Fruit fly (Drosophila melanogaster): ENCODE measurements around the gene hmw.

hmw gene

DNA sequence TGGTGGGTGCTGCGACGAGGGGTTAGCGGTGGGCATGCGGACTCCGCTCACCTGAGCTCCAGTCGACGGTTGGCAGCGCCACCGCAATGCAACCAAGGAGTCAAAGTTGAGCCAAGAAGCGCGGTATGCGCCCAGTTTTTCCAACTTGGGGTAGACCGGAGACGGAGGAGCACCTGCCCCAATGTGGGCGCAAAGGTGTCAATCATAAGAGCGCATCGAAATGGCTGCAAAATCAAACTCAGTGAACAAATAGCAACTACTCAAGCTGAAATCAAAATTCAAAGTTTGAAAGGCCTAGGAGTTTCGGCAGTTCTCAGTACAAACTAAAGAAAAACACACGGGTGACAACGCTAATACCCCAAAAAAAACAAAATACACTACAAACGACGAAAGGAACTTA lies at the start of gene hmw:
hmw (plus strand) TSS at position 301 of the 400 bp plus-strand sequence.
- no peak for TF ChIP-seq noc (tag; optimal IDR thresholded peaks at IDR 0.05)

DNA sequence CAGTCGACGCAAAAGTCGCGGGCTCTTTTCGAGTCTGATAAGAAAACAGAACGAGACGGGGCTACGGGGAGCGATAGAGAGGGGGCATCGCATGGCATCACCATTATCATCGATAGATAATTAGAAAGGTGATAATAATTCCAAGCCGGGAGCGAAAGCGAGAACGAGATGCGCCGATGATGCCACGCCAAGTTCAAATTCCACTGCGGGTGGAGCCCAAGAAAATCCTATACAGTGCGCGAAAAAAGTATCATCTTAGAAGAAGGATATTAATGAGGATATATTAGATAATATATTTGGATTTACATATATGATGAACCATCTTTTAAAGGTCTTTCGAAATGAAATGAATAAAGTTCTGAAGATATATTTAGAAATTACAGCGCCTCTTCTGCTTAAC lies 49.0 kb upstream of the hmw start:
- TF ChIP-seq noc (tag; optimal IDR thresholded peaks at IDR 0.05): peak; percentile 30

DNA sequence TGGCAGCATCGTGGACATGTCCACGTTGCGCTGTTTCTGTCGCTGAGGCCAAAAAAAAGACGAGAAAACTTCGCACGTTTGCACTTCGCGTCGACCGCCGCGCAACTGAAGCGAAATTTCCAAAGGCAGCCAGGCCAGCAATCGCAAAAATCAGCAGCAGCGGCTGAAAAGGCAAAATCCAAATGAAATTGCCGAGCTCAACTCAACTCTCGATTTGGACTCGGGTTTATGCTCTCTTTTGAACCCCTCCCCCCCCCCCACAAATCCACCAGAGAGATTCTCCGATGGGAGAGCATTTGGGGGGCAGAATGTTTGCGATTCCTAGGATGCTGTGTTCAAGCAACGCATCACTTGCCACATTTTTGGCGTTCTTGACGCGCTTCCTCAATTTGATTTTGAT lies 47.5 kb upstream of the hmw start, which contains the start of gene PKD:
PKD (minus strand) TSS at position 88 of the 400 bp plus-strand sequence.
- no peak for TF ChIP-seq noc (tag; optimal IDR thresholded peaks at IDR 0.05)

DNA sequence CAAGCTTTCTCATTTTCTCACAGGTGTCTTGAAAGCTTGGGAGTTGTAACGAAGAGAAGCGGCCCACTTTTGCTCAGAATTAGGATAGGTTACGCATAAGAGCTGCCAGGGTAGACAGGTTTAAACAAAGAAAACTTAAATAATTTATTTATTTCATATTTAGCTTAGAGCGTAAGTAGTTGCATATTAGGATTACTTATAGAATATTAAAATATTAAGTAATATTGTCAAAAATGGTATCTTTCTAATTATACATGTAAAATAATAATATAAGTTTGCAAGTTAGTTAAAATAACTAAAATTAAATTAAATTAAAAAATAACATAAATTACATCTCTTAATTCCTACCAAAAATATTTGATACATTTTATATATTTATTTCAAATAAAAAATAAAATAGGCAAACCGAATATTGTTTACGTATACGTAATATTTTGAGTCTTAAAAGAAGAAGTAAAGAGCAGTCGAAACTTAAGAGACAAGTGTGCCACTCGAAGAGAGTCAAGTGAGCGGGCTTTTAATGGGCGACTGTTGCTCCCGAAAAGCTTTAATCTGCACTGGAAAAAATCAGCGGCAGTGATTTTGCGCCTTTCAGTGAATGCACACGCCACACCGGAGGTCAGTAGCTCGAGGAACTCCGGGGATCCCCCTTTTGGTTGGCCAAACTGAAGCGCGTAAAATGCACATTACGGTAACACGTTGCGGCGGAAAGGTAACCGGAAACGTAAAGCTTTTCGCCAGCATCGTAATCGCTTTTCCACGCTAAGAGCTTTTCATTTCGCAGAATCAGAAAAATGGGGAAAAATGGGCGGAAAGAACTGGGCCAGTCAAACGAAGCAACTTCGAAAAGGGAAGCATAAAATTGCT lies 46.7 kb upstream of the hmw start:
- TF ChIP-seq noc (tag; optimal IDR thresholded peaks at IDR 0.05): no peak

DNA sequence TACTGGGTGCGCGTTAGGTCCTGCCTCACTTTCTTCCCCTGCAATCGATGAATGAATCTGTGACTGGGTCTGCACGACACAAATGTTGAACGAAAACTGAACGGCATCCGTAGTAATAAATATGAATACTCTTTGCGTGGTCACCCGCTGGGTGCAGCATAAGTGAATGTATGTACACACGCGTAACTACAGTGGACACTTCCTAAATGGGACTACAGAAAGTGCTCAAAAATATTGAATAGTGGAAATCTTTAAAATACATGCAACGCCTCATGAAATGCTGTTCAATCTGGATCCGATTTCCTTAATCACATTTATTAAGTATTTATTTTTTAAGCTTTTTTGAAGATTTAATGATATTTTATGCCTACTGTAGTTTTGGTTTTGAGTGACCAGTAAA lies 33.0 kb upstream of the hmw start, which contains the start of gene naz:
naz (minus strand) TSS at position 101 of the 400 bp plus-strand sequence.
- TF ChIP-seq noc (tag; optimal IDR thresholded peaks at IDR 0.05): no peak

DNA sequence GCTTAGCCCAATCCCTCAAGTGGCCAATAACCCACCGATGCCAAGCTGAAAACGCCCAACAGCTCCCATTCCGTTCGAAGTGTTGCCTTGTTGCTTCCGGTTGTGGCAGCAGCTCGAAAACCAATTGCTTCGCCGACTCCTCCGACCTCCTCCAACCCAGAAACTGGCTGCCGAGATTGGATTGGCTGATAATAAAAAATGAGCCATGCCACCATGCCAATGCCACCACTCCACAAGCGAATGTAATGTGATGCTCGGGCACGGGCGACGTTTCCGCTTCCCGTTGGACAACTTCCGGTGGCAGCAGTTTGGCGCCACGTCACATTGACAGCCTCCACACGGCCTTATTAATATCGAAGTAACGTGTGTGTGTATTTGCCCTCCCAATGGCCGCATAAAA lies 23.3 kb upstream of the hmw start:
- no peak for TF ChIP-seq noc (tag; optimal IDR thresholded peaks at IDR 0.05)

DNA sequence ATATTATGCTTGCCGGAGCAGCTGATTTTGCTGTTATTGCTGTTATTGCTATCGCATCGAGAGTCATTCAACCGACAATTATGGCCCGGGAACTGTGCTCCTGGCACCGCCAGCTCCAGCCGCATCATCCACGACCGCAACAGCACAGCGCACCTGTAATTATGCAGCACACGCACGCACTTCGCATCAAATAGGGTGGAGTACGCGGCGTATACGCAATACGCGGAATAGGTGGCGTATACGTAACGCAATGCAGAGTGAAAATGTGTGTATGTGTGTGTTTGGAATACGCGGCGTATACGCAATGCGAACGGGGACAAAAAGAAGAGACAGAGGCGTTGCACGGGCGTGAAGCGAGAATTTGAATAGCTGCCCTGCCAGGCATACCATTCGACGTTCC lies 6.0 kb upstream of the hmw start:
- no peak for TF ChIP-seq noc (tag; optimal IDR thresholded peaks at IDR 0.05)

DNA sequence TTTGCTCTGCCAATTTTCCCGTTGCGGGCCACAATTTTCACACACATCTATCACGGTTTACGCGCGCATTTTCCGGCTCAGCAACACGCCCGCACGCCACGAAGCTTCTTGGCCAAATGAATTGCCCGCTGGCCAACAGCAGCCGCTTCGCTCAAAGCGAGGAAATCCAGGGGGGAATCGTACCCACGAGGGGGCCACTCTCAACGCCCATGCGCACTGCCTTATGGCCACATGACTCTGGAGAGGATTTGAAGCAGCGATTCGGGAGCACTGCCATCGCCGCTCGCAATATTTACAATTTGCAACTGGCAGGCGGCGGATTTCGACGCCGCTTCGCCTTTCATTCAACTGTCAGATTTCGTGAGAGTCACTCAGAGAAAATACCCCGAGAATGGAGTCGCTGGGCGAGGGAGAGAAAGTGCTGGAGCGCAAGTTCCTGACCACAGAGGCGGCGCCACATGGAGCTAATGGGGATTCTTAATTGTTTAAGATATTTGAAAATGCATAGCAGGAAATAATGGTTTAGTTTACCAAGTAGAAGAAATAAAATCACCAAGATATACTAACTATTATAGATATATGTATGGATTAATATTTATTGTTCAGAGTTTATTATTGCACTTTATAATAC lies 1.0 kb upstream of the hmw start, which contains the start of gene CG15803:
CG15803 (minus strand) TSS at position 99 of the 631 bp plus-strand sequence.
- TF ChIP-seq noc (tag; optimal IDR thresholded peaks at IDR 0.05): no peak

DNA sequence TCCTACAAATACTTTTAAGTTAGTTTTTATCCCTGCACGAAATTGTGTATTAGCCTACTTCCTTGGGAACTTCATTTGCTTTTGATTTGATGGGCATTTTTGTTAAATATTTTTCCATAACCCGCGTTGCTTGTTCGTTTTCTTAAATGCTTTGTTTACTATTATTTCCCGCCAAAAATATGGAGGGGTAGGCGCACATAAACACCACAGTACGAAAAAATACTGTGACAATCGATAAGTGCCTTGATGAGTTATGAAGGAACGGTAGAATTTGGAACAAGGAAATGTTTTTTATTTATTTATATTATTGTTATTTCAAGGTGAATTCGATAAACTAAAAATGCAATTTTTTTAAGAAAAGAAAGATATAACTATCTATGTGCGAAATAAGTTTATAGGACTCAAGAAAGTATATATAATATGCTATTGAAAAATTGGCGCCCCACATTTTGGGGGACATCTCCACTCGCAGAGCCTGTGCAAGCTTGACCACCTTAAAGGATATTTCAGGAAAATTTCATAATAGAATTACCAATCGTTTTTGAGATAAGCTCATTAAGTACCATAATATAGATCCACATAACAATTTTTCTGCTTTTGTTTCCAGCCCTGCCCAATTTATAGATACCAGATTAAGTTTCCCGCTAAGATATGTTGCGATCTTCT lies 4.3 kb downstream of the hmw start, which contains the start of the genes WRNexo and Nup43:
WRNexo (minus strand) TSS at position 185 of the 666 bp plus-strand sequence.
Nup43 (plus strand) TSS at position 661 of the 666 bp plus-strand sequence.
- no peak for TF ChIP-seq noc (tag; optimal IDR thresholded peaks at IDR 0.05)

DNA sequence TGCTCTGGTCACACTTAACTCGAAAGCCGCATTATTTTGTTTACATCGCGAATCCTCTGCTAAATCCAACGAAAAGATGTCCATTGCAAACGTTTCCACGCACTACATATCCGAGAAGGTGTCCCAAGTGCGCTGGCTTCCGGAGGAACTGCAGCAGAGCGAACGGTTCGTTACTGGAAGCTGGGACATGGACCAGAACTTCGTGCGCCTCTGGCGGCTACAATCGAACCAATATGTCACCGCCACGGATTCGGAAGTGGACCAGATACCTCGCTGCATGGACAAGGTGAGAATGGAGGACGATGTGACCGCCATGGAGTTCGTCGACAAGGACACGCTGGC lies 4.8 kb downstream of the hmw start:
- TF ChIP-seq noc (tag; optimal IDR thresholded peaks at IDR 0.05): no peak

DNA sequence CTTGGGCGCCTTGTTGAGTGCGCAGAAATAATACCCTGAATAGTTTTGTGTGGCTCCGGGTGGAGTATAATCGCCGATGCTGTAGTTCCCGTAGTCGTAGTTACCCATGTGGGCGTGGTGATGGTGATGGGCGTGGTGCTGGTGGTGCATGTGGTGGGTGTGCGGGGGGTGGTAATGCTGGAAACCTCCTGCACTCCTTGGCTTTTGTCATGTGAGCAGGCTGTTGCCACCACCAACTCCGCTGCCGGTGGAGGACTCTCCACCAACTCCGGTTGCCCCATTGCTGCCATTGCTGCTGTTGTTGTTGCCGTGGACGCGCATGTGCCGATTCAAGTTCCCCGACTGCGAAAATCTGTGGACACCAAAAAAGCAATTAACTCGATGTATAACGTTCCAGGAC lies 6.8 kb downstream of the hmw start:
- TF ChIP-seq noc (tag; optimal IDR thresholded peaks at IDR 0.05): no peak

DNA sequence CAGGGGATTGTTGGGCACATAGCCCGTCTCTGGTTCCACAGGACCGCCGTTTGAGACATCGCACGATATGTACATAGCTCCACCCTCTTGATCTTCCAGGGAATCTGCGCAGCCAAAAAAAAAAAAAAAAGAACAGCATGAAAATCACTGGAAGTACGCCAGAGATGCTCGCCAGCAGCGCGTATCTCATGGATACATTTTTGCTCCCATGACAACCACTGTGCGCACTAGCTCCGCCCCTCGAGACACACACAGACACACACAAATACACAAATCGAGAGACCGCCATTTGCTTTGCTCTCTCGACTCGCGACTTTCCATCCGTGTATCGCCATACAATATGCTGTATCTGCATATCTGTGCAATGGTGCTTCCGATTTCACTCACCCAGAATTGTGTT lies 9.6 kb downstream of the hmw start:
- no peak for TF ChIP-seq noc (tag; optimal IDR thresholded peaks at IDR 0.05)

DNA sequence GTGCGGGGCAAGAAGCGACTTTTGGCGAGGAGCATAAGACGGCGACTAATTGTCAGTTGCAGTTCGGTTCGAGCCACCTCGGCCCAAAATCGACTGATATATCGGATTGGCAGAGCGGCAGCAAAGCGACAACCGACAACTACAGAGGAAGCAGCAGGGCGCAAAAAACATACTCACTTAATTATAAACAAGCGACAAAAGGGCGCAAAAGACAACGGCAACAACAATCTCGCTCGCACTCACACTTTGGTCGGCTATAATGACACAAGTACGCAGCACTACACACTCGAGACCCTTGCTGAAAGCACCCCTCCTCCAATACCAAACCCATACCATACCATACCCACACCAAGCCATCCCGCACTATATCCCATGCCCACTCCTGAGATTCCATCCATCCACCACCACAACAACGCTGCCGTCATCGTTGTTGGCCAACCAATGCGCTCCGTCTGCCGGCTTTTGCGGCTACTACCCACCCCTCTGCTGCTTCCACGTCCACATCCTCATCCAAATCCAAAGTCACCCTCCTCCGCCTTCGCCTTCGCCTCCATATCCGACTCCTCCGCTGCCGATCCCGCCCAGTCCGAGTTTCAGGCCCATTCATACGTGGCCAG lies 11.0 kb downstream of the hmw start, which contains the start of gene gl:
gl (minus strand) TSS at position 51 of the 617 bp plus-strand sequence.
- TF ChIP-seq noc (tag; optimal IDR thresholded peaks at IDR 0.05): no peak

DNA sequence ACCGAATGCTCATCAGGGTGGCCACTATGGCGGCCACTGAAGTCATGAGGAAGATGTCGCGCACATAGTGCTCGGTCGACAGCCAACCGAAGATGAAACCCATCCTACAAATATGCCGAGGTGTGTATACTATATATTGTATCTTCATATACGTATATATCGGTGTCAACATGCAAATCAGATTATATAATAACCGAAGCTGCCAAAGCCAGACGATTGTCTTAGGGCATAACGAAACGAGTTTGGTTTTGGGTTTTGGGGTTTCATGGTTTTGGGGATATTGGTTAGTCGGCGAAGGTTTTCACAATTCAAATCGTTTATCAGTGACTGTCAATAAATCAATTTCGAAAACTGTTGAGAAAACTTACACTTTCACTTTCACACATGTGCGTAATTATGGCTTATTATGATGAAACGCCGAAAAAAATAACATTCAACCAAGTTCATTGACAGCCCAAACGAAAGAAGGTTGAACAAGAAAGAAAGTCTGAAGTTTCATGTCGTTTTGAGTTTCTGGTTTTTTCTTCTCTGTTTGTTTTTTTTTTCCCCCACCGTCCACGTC lies 18.5 kb downstream of the hmw start:
- TF ChIP-seq noc (tag; optimal IDR thresholded peaks at IDR 0.05): no peak

DNA sequence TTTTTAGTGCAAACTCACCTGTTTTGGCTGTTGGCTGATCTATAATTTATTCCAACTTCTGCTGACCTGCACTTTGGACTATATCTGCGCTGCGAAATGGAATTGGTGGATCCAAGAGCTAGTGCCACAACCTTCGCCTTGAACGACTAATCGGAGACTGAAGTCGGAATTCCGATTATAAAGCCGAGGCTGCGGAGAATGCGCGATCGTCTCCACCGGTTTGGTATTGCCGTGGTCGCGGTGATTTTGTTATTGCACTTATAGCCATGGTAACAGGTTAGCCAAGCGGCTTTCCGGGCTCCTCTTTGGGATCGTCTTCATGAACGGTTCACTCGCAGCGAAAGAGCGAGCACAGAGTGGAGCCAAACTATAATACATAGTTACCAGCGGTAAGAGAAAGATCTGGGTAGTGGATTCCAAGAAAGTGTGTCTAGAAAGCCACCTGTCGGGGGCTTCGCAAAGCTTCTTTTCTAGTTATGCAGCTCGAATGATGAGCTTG lies 19.3 kb downstream of the hmw start, which contains the start of gene CG7675:
CG7675 (minus strand) TSS at position 165 of the 499 bp plus-strand sequence.
- TF ChIP-seq noc (tag; optimal IDR thresholded peaks at IDR 0.05): no peak

Measured in whole organism, larva.